Fruit fly (Drosophila melanogaster) Kc167 (cell line): Measurements from ENCODE around the gene Chd64.

ENCODE experiments used
- Myc ChIP-seq: fragments of >200 bp; optimal IDR thresholded peaks from 2 replicates; lab custom pipeline; 2017; ENCODE audit warnings: missing external identifiers
- Sin3A ChIP-seq: fragments of >200 bp; optimal IDR thresholded peaks from 2 replicates; lab custom pipeline; 2018; ENCODE audit warnings: missing external identifiers
- h ChIP-seq: fragments of >200 bp; optimal IDR thresholded peaks from 3 replicates; lab custom pipeline; 2018; ENCODE audit warnings: missing external identifiers
- insv ChIP-seq: fragments of >200 bp; optimal IDR thresholded peaks from 3 replicates; lab custom pipeline; 2018; ENCODE audit warnings: missing external identifiers
- psq ChIP-seq: fragments of >200 bp; optimal IDR thresholded peaks from 2 replicates; lab custom pipeline; 2017; ENCODE audit warnings: missing external identifiers
- ttk ChIP-seq: sonication (Bioruptor generic); optimal IDR thresholded peaks from 2 replicates; lab custom pipeline; 2017; ENCODE audit warnings: missing external identifiers

dm6 chr3L:4103258-4104247 lies 18.6 kb downstream of the Chd64 start, which contains the start of gene Fit1:
- TF ChIP-seq insv (lab: Kevin White, UChicago) = no peak
- no peak for TF ChIP-seq ttk (lab: Kevin White, UChicago)
- TF ChIP-seq psq = peak; percentile 94
- no peak for TF ChIP-seq h (lab: Kevin White, UChicago)
- TF ChIP-seq Sin3A = no peak
- no peak for TF ChIP-seq Myc (lab: Kevin White, UChicago)
